Fruit fly (Drosophila melanogaster) whole organism: ENCODE results near the gene CG8870.

ENCODE experiments used
- EcR ChIP-seq, 2 experiments: fragments of >200 bp; optimal IDR thresholded peaks; 2 replicates each; lab custom pipeline; 2017; ENCODE audit warnings: missing biosample characterization in 2 of 2, missing genetic modification characterization in 2 of 2, missing genetic modification reagents in 2 of 2
- psq ChIP-seq: fragments of >200 bp; optimal IDR thresholded peaks from 2 replicates; lab custom pipeline; 2017

dm6 chr3R:13379675-13380074, at the start of gene CG8870, which contains the start of gene CG9813:
- TF ChIP-seq EcR (GFP tag; optimal IDR thresholded peaks at IDR 0.05; lab: Kevin White, UChicago) (no peak), psq (lab: Kevin White, UChicago) (no peak)
